Fruit fly (Drosophila melanogaster): ENCODE data around the gene Wwox.

dm6 chr2L:7953371-7954017, 50.6 kb downstream of the Wwox start:
- TF ChIP-seq Abd-B (GFP tag; optimal IDR thresholded peaks at IDR 0.05) (no peak), Myc (optimal IDR thresholded peaks at IDR 0.05) (no peak), psq (GFP tag; optimal IDR thresholded peaks at IDR 0.05) (no peak), pan (optimal IDR thresholded peaks at IDR 0.05) (no peak)
